Worm (Caenorhabditis elegans) whole organism, L2 larva: Measurements from ENCODE around the gene C17G10.1.

Source experiments
- C34F6.9 ChIP-seq: fragments of 150-350 bp; optimal IDR thresholded peaks from 2 replicates; lab custom pipeline; 2014; ENCODE audit warnings: missing biosample characterization, missing genetic modification characterization
- F13H6.1 ChIP-seq: sonication (generic microtip); optimal IDR thresholded peaks from 2 replicates; lab custom pipeline; 2016; ENCODE audit warnings: missing genetic modification characterization, missing compliant biosample characterization
- R02D3.7 ChIP-seq: fragments of 150-350 bp; optimal IDR thresholded peaks from 2 replicates; lab custom pipeline; 2014; ENCODE audit warnings: missing biosample characterization, missing genetic modification characterization
- Y55F3AM.14 ChIP-seq: fragments of 200-800 bp; sonication (Bioruptor generic); optimal IDR thresholded peaks from 2 replicates; lab custom pipeline; 2018; ENCODE audit warnings: mild to moderate bottlenecking, missing genetic modification characterization, missing compliant biosample characterization
- ZK546.5 ChIP-seq: sonication (generic microtip); optimal IDR thresholded peaks from 2 replicates; lab custom pipeline; 2017; ENCODE audit warnings: missing biosample characterization, missing genetic modification characterization
- alr-1 ChIP-seq: fragments of 150-350 bp; optimal IDR thresholded peaks from 2 replicates; lab custom pipeline; 2014; ENCODE audit warnings: missing biosample characterization, missing genetic modification characterization
- blmp-1 ChIP-seq: sonication (generic microtip); optimal IDR thresholded peaks from 2 replicates; lab custom pipeline; 2017; ENCODE audit warnings: missing genetic modification characterization, mild to moderate bottlenecking, missing compliant biosample characterization, antibody characterized with exemption, moderate library complexity; ENCODE audit not compliant: insufficient read depth
- crh-2 ChIP-seq: sonication (generic microtip); optimal IDR thresholded peaks from 2 replicates; lab custom pipeline; 2017; ENCODE audit warnings: missing biosample characterization, missing genetic modification characterization
- egl-27 ChIP-seq: sonication (generic microtip); optimal IDR thresholded peaks from 3 replicates; lab custom pipeline; 2017; ENCODE audit warnings: missing biosample characterization, missing genetic modification reagents, missing genetic modification characterization
- elt-1 ChIP-seq: fragments of 150-350 bp; optimal IDR thresholded peaks from 2 replicates; lab custom pipeline; 2014; ENCODE audit warnings: missing biosample characterization, missing genetic modification characterization
- fos-1 ChIP-seq: fragments of 150-350 bp; optimal IDR thresholded peaks from 2 replicates; lab custom pipeline; 2014; ENCODE audit warnings: missing biosample characterization, missing genetic modification characterization
- gmeb-1 ChIP-seq: fragments of 150-350 bp; optimal IDR thresholded peaks from 2 replicates; lab custom pipeline; 2014; ENCODE audit warnings: missing biosample characterization, missing genetic modification characterization
- lin-11 ChIP-seq: fragments of 150-350 bp; sonication (generic microtip); optimal IDR thresholded peaks from 2 replicates; lab custom pipeline; 2014; ENCODE audit warnings: missing biosample characterization, missing genetic modification characterization, inconsistent platforms, mixed read lengths
- lin-13 ChIP-seq: fragments of 150-350 bp; optimal IDR thresholded peaks from 2 replicates; lab custom pipeline; 2014; ENCODE audit warnings: missing biosample characterization, missing genetic modification reagents, missing genetic modification characterization
- mbf-1 ChIP-seq: sonication (generic microtip); optimal IDR thresholded peaks from 2 replicates; lab custom pipeline; 2017; ENCODE audit warnings: missing biosample characterization, missing genetic modification characterization
- nhr-10 ChIP-seq: sonication (generic microtip); optimal IDR thresholded peaks from 2 replicates; lab custom pipeline; 2017; ENCODE audit warnings: missing biosample characterization, missing genetic modification characterization
- nhr-11 ChIP-seq: fragments of 150-350 bp; optimal IDR thresholded peaks from 2 replicates; lab custom pipeline; 2014; ENCODE audit warnings: missing biosample characterization, missing genetic modification characterization
- nhr-12 ChIP-seq: fragments of 150-350 bp; optimal IDR thresholded peaks from 2 replicates; lab custom pipeline; 2014; ENCODE audit warnings: missing biosample characterization, missing genetic modification characterization
- nhr-129 ChIP-seq: fragments of 150-350 bp; optimal IDR thresholded peaks from 2 replicates; lab custom pipeline; 2014; ENCODE audit warnings: missing biosample characterization, missing genetic modification characterization
- nhr-21 ChIP-seq: fragments of 150-350 bp; optimal IDR thresholded peaks from 2 replicates; lab custom pipeline; 2014; ENCODE audit warnings: missing biosample characterization, missing genetic modification characterization
- nhr-23 ChIP-seq: fragments of 150-350 bp; optimal IDR thresholded peaks from 2 replicates; lab custom pipeline; 2014; ENCODE audit warnings: missing biosample characterization, missing genetic modification reagents, missing genetic modification characterization
- nhr-237 ChIP-seq: fragments of 150-350 bp; optimal IDR thresholded peaks from 2 replicates; lab custom pipeline; 2014; ENCODE audit warnings: missing biosample characterization, missing genetic modification characterization
- nhr-25 ChIP-seq: fragments of 150-350 bp; sonication (generic microtip); optimal IDR thresholded peaks from 3 replicates; lab custom pipeline; 2014; ENCODE audit warnings: missing biosample characterization, missing genetic modification characterization
- nhr-6 ChIP-seq: fragments of 150-350 bp; optimal IDR thresholded peaks from 2 replicates; lab custom pipeline; 2014; ENCODE audit warnings: missing biosample characterization, missing genetic modification characterization
- nhr-77 ChIP-seq: fragments of 150-350 bp; optimal IDR thresholded peaks from 2 replicates; lab custom pipeline; 2014; ENCODE audit warnings: missing biosample characterization, missing genetic modification characterization
- peb-1 ChIP-seq: fragments of 150-350 bp; optimal IDR thresholded peaks from 2 replicates; lab custom pipeline; 2014; ENCODE audit warnings: missing biosample characterization, missing genetic modification characterization
- sem-4 ChIP-seq: fragments of 150-350 bp; optimal IDR thresholded peaks from 2 replicates; lab custom pipeline; 2014; ENCODE audit warnings: missing biosample characterization, missing genetic modification reagents, missing genetic modification characterization
- skn-1 ChIP-seq: sonication (generic microtip); optimal IDR thresholded peaks from 2 replicates; lab custom pipeline; 2017; ENCODE audit warnings: missing biosample characterization, missing genetic modification characterization
- sma-3 ChIP-seq: sonication (generic microtip); optimal IDR thresholded peaks from 2 replicates; lab custom pipeline; 2016; ENCODE audit warnings: missing genetic modification reagents, missing genetic modification characterization, missing compliant biosample characterization
- sma-9 ChIP-seq, 2 experiments: fragments of 150-350 bp in 1 of 2; sonication (generic microtip) in 1 of 2; optimal IDR thresholded peaks; 2 replicates each; lab custom pipeline; 2014 to 2016; ENCODE audit warnings: missing genetic modification characterization in 2 of 2, mild to moderate bottlenecking in 1 of 2, missing biosample characterization in 1 of 2, missing compliant biosample characterization in 1 of 2, missing genetic modification reagents in 1 of 2, moderate library complexity in 1 of 2
- snpc-4 ChIP-seq: fragments of 150-350 bp; optimal IDR thresholded peaks from 2 replicates; lab custom pipeline; 2014; ENCODE audit warnings: missing biosample characterization, missing genetic modification characterization
- unc-55 ChIP-seq: fragments of 150-350 bp; sonication (generic microtip); optimal IDR thresholded peaks from 3 replicates; lab custom pipeline; 2014; ENCODE audit warnings: missing biosample characterization, missing genetic modification reagents, missing genetic modification characterization
- unc-62 ChIP-seq: fragments of 150-350 bp; optimal IDR thresholded peaks from 2 replicates; lab custom pipeline; 2014; ENCODE audit warnings: missing biosample characterization, missing genetic modification reagents, missing genetic modification characterization
- zag-1 ChIP-seq: fragments of 150-350 bp; optimal IDR thresholded peaks from 2 replicates; lab custom pipeline; 2014; ENCODE audit warnings: missing biosample characterization, missing genetic modification characterization
- ztf-1 ChIP-seq: fragments of 200-800 bp; sonication (Bioruptor generic); conservative IDR thresholded peaks from 2 replicates; pipeline ENCODE4 v1.3.6; 2022; ENCODE audit warnings: missing genetic modification characterization, missing compliant biosample characterization
- ztf-11 ChIP-seq: sonication (generic microtip); optimal IDR thresholded peaks from 2 replicates; lab custom pipeline; 2017; ENCODE audit warnings: missing biosample characterization, missing genetic modification characterization
- ztf-4 ChIP-seq: fragments of 150-350 bp; optimal IDR thresholded peaks from 2 replicates; lab custom pipeline; 2014; ENCODE audit warnings: missing biosample characterization, missing genetic modification characterization

C17G10.1 gene

DNA sequence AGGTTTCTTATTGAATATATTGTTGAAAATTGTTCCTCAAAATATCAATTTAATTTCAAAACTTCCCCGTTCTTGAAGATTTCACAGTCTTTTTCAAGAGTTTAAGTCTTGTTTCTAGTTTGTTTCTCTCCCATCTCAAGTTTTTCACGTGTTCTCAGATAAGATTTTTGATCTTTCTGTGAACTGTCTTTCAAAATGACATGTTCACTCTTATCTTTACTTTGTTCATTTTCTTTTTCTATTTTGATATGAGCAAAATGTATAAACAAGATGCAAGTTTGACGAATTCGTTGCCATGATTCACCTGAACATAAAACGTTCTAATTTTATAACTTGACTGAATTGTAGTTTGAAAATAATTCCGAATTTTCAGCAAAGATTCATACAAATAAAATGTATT lies 41.6 kb upstream of the C17G10.1 start:
- no peak for TF ChIP-seq mbf-1 (tag; lab: Kevin White, UChicago)
- no peak for TF ChIP-seq ztf-1
- TF ChIP-seq nhr-129 (tag; lab: Kevin White, UChicago): no peak
- no peak for TF ChIP-seq snpc-4 (tag; lab: Kevin White, UChicago)
- TF ChIP-seq C34F6.9: no peak
- no peak for TF ChIP-seq sem-4
- no peak for TF ChIP-seq nhr-6
- TF ChIP-seq egl-27 (tag; lab: Kevin White, UChicago): no peak
- TF ChIP-seq, all 48 proteins: peak for 0

DNA sequence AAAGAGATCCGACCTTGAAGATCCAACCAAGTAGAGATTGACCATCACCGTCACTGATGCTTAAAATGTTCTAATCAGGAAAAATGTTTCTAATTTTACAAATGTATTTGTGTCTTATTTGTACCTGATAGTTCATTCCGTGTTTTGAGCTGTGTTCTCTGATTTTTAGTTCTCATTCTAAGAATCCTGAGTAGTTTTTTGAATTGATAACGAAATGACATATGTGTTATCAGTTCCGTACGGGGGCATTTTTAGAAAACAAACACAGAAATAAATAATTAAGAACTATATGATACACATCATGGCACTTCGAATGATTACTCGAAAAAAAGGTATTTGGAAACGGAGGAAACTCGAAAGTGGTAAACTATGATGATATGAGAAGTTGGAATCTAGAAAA lies 40.8 kb upstream of the C17G10.1 start:
- no peak for TF ChIP-seq sma-3 (GFP tag; lab: Kevin White, UChicago)
- no peak for TF ChIP-seq peb-1 (tag; lab: Kevin White, UChicago)
- TF ChIP-seq Y55F3AM.14 (GFP tag; lab: Kevin White, UChicago): no peak
- TF ChIP-seq unc-55: no peak
- TF ChIP-seq blmp-1: no peak
- no peak for TF ChIP-seq nhr-23
- no peak for TF ChIP-seq nhr-237 (tag; lab: Kevin White, UChicago)
- TF ChIP-seq ztf-1: no peak
- TF ChIP-seq nhr-6: no peak
- TF ChIP-seq lin-11: no peak
- no peak for TF ChIP-seq ZK546.5 (tag; lab: Kevin White, UChicago)
- no peak for TF ChIP-seq egl-27 (tag; lab: Kevin White, UChicago)
- TF ChIP-seq nhr-11: no peak

ce11 chrII:5556431-5556830 lies 39.9 kb upstream of the C17G10.1 start, which contains the start of gene ins-11:
TSS of gene ins-11 (plus strand) at chrII:5556731.
- TF ChIP-seq nhr-10: no peak
- TF ChIP-seq lin-13 (GFP tag; lab: Kevin White, UChicago): no peak
- no peak for TF ChIP-seq snpc-4 (tag; lab: Kevin White, UChicago)
- no peak for TF ChIP-seq F13H6.1
- no peak for TF ChIP-seq nhr-6
- no peak for TF ChIP-seq crh-2 (tag; lab: Kevin White, UChicago)
- TF ChIP-seq alr-1: no peak
- TF ChIP-seq ztf-11 (tag; lab: Kevin White, UChicago): no peak
- TF ChIP-seq blmp-1: no peak

ce11 chrII:5557134-5557533 lies 39.2 kb upstream of the C17G10.1 start:
- no peak for TF ChIP-seq lin-13 (GFP tag; lab: Kevin White, UChicago)
- peak; percentile 60 for TF ChIP-seq sma-9 (GFP tag; optimal IDR thresholded peaks at IDR 0.05; lab: Kevin White, UChicago)
- no peak for TF ChIP-seq sma-9 (tag; optimal IDR thresholded peaks at IDR 0.05; lab: Kevin White, UChicago)
- TF ChIP-seq R02D3.7 (tag; lab: Kevin White, UChicago): no peak
- TF ChIP-seq nhr-25: no peak
- TF ChIP-seq nhr-12 (tag; lab: Kevin White, UChicago): no peak
- TF ChIP-seq ZK546.5 (tag; lab: Kevin White, UChicago): no peak
- TF ChIP-seq crh-2 (tag; lab: Kevin White, UChicago): peak; percentile 14
- TF ChIP-seq gmeb-1: peak; percentile 38
- TF ChIP-seq, all 48 proteins: peak for 3

ce11 chrII:5561392-5561791 lies 35.0 kb upstream of the C17G10.1 start, which contains the start of gene C17C3.3:
TSS of gene C17C3.3 (plus strand) at chrII:5561737.
- TF ChIP-seq fos-1 (tag; lab: Kevin White, UChicago) (peak; percentile 19), skn-1 (peak; percentile 6), sma-9 (GFP tag; optimal IDR thresholded peaks at IDR 0.05; lab: Kevin White, UChicago) (peak; percentile 17), sma-9 (tag; optimal IDR thresholded peaks at IDR 0.05; lab: Kevin White, UChicago) (no peak), zag-1 (tag; lab: Kevin White, UChicago) (no peak)

- TF ChIP-seq gmeb-1 (no peak), lin-13 (GFP tag; lab: Kevin White, UChicago) (no peak), elt-1 (tag; lab: Kevin White, UChicago) (no peak), unc-62 (GFP tag; lab: Kevin White, UChicago) (no peak), blmp-1 (no peak), ztf-4 (no peak), snpc-4 (tag; lab: Kevin White, UChicago) (no peak), ztf-11 (tag; lab: Kevin White, UChicago) (no peak), unc-55 (no peak), ztf-1 (no peak), nhr-21 (no peak), fos-1 (tag; lab: Kevin White, UChicago) (no peak), nhr-77 (no peak), nhr-6 (no peak)
These were observed 31.2 kb upstream of the C17G10.1 start for ce11 chrII:5565082-5565623.
